Worm (Caenorhabditis elegans) whole organism, L4 larva: ENCODE results near the gene dhs-28.

Experiments
- D1046.2 ChIP-seq: fragments of 200-800 bp; sonication (Bioruptor generic); IDR thresholded peaks from 2 replicates; pipeline ENCODE4 v1.3.6; 2022; ENCODE audit warnings: missing genetic modification characterization, missing compliant biosample characterization
- F37D6.2 ChIP-seq: sonication (generic microtip); optimal IDR thresholded peaks from 2 replicates; lab custom pipeline; 2016; ENCODE audit warnings: mild to moderate bottlenecking, missing genetic modification characterization, missing compliant biosample characterization
- F49E8.2 ChIP-seq: sonication (generic microtip); optimal IDR thresholded peaks from 2 replicates; lab custom pipeline; 2016; ENCODE audit warnings: missing compliant biosample characterization, mild to moderate bottlenecking, missing genetic modification characterization, borderline replicate concordance
- R02D3.7 ChIP-seq: fragments of 150-350 bp; sonication (generic microtip); optimal IDR thresholded peaks from 3 replicates; lab custom pipeline; 2014; ENCODE audit warnings: missing biosample characterization, missing genetic modification characterization
- T20F7.1 ChIP-seq: fragments of 200-800 bp; sonication (Bioruptor generic); optimal IDR thresholded peaks from 2 replicates; lab custom pipeline; 2018; ENCODE audit warnings: mild to moderate bottlenecking, missing genetic modification characterization, missing compliant biosample characterization
- T26A8.4 ChIP-seq: fragments of 200-800 bp; sonication (Bioruptor generic); IDR thresholded peaks from 2 replicates; pipeline ENCODE4 v1.3.6; 2022; ENCODE audit warnings: missing genetic modification characterization, missing compliant biosample characterization
- Y105C5A.15 ChIP-seq: fragments of 200-800 bp; sonication (Bioruptor generic); IDR thresholded peaks from 2 replicates; pipeline ENCODE4 v1.3.6; 2022; ENCODE audit warnings: missing genetic modification characterization, missing compliant biosample characterization
- Y48G9A.11 ChIP-seq: fragments of 200-800 bp; sonication (Bioruptor generic); IDR thresholded peaks from 2 replicates; pipeline ENCODE4 v1.3.6; 2022; ENCODE audit warnings: missing genetic modification reagents, missing genetic modification characterization, missing compliant biosample characterization
- Y5F2A.4 ChIP-seq: fragments of 200-800 bp; sonication (Bioruptor generic); optimal IDR thresholded peaks from 2 replicates; lab custom pipeline; 2018; ENCODE audit warnings: mild to moderate bottlenecking, missing genetic modification characterization, missing compliant biosample characterization
- Y75B8A.6 ChIP-seq: fragments of 200-800 bp; sonication (Bioruptor generic); IDR thresholded peaks from 2 replicates; pipeline ENCODE4 v1.3.6; 2022; ENCODE audit warnings: missing genetic modification reagents, missing genetic modification characterization, missing compliant biosample characterization
- aha-1 ChIP-seq: fragments of 150-350 bp; peaks from one replicate; lab custom pipeline; 2014; ENCODE audit warnings: missing biosample characterization, missing genetic modification characterization
- arid-1 ChIP-seq: fragments of 200-800 bp; sonication (Bioruptor generic); conservative IDR thresholded peaks from 2 replicates; pipeline ENCODE4 v1.3.6; 2022; ENCODE audit warnings: missing genetic modification reagents, missing genetic modification characterization, missing compliant biosample characterization
- ceh-28 ChIP-seq: fragments of 150-350 bp; optimal IDR thresholded peaks from 2 replicates; lab custom pipeline; 2014; ENCODE audit warnings: missing biosample characterization, missing genetic modification reagents, missing genetic modification characterization
- cey-2 ChIP-seq: sonication (generic microtip); optimal IDR thresholded peaks from 3 replicates; lab custom pipeline; 2017; ENCODE audit warnings: missing genetic modification characterization, mild to moderate bottlenecking, missing compliant biosample characterization, antibody characterized with exemption, borderline replicate concordance; ENCODE audit not compliant: insufficient read depth
- dmd-6 ChIP-seq: fragments of 200-800 bp; sonication (Bioruptor generic); IDR thresholded peaks from 2 replicates; pipeline ENCODE4 v1.3.6; 2022; ENCODE audit warnings: missing genetic modification reagents, missing genetic modification characterization, missing compliant biosample characterization
- egl-43 ChIP-seq: fragments of 200-800 bp; sonication (Bioruptor generic); IDR thresholded peaks from 2 replicates; pipeline ENCODE4 v1.3.6; 2022; ENCODE audit warnings: missing genetic modification reagents, missing genetic modification characterization, missing compliant biosample characterization
- fos-1 ChIP-seq: fragments of 150-350 bp; optimal IDR thresholded peaks from 2 replicates; lab custom pipeline; 2014; ENCODE audit warnings: missing biosample characterization, missing genetic modification characterization
- gei-8 ChIP-seq: fragments of 200-800 bp; sonication (Bioruptor generic); optimal IDR thresholded peaks from 2 replicates; lab custom pipeline; 2018; ENCODE audit warnings: mild to moderate bottlenecking, missing genetic modification characterization, missing compliant biosample characterization
- jun-1 ChIP-seq: fragments of 150-350 bp; optimal IDR thresholded peaks from 2 replicates; lab custom pipeline; 2014; ENCODE audit warnings: missing biosample characterization, missing genetic modification reagents, missing genetic modification characterization
- lim-7 ChIP-seq: fragments of 200-800 bp; sonication (Bioruptor generic); IDR thresholded peaks from 2 replicates; pipeline ENCODE4 v1.3.6; 2022; ENCODE audit warnings: missing genetic modification characterization, missing compliant biosample characterization
- lin-1 ChIP-seq: fragments of 200-800 bp; sonication (Bioruptor generic); IDR thresholded peaks from 2 replicates; pipeline ENCODE4 v1.3.6; 2022; ENCODE audit warnings: missing genetic modification reagents, missing genetic modification characterization, missing compliant biosample characterization
- lin-38 ChIP-seq: fragments of 200-800 bp; sonication (Bioruptor generic); IDR thresholded peaks from 2 replicates; pipeline ENCODE4 v1.3.6; 2022; ENCODE audit warnings: missing genetic modification reagents, missing genetic modification characterization, missing compliant biosample characterization
- lsy-2 ChIP-seq, 2 experiments: fragments of 150-350 bp in 1 of 2; sonication (generic microtip) in 1 of 2; optimal IDR thresholded peaks; 2 replicates each; lab custom pipeline; 2014 to 2017; ENCODE audit warnings: missing biosample characterization in 2 of 2, missing genetic modification characterization in 2 of 2
- mdl-1 ChIP-seq, 2 experiments: fragments of 150-350 bp in 1 of 2; sonication (generic microtip) in 1 of 2; optimal IDR thresholded peaks; 2 replicates each; lab custom pipeline; 2014 to 2017; ENCODE audit warnings: missing biosample characterization in 2 of 2, missing genetic modification characterization in 2 of 2
- mdt-29 ChIP-seq: fragments of 200-800 bp; sonication (Bioruptor generic); IDR thresholded peaks from 2 replicates; pipeline ENCODE4 v1.3.6; 2022; ENCODE audit warnings: missing genetic modification reagents, missing genetic modification characterization, missing compliant biosample characterization
- mep-1 ChIP-seq: fragments of 150-350 bp; sonication (generic microtip); optimal IDR thresholded peaks from 3 replicates; lab custom pipeline; 2014; ENCODE audit warnings: missing biosample characterization, missing genetic modification characterization
- nhr-10 ChIP-seq: fragments of 150-350 bp; optimal IDR thresholded peaks from 2 replicates; lab custom pipeline; 2014; ENCODE audit warnings: missing biosample characterization, missing genetic modification characterization
- nhr-102 ChIP-seq: sonication (generic microtip); optimal IDR thresholded peaks from 2 replicates; lab custom pipeline; 2016; ENCODE audit warnings: mild to moderate bottlenecking, missing genetic modification characterization, moderate library complexity, missing compliant biosample characterization
- nhr-111 ChIP-seq: fragments of 200-800 bp; sonication (Bioruptor generic); optimal IDR thresholded peaks from 2 replicates; lab custom pipeline; 2018; ENCODE audit warnings: mild to moderate bottlenecking, missing genetic modification characterization, missing compliant biosample characterization
- nhr-237 ChIP-seq: sonication (generic microtip); optimal IDR thresholded peaks from 2 replicates; lab custom pipeline; 2017; ENCODE audit warnings: missing biosample characterization, missing genetic modification characterization
- nhr-25 ChIP-seq: sonication (generic microtip); optimal IDR thresholded peaks from 2 replicates; lab custom pipeline; 2017; ENCODE audit warnings: missing genetic modification characterization, mild to moderate bottlenecking, missing compliant biosample characterization, antibody characterized with exemption, moderate library complexity, borderline replicate concordance; ENCODE audit not compliant: insufficient read depth
- nhr-28 ChIP-seq: fragments of 150-350 bp; optimal IDR thresholded peaks from 2 replicates; lab custom pipeline; 2014; ENCODE audit warnings: missing biosample characterization, missing genetic modification characterization
- nhr-42 ChIP-seq: fragments of 200-800 bp; sonication (Bioruptor generic); IDR thresholded peaks from 2 replicates; pipeline ENCODE4 v1.3.6; 2022; ENCODE audit warnings: missing genetic modification characterization, missing compliant biosample characterization
- nhr-48 ChIP-seq: sonication (generic microtip); optimal IDR thresholded peaks from 2 replicates; lab custom pipeline; 2016; ENCODE audit warnings: mild to moderate bottlenecking, missing genetic modification characterization, missing compliant biosample characterization
- nhr-6 ChIP-seq: fragments of 150-350 bp; optimal IDR thresholded peaks from 2 replicates; lab custom pipeline; 2014; ENCODE audit warnings: missing biosample characterization, missing genetic modification characterization
- nhr-76 ChIP-seq: fragments of 150-350 bp; optimal IDR thresholded peaks from 2 replicates; lab custom pipeline; 2014; ENCODE audit warnings: missing biosample characterization, missing genetic modification characterization
- pha-4 ChIP-seq, 2 experiments: fragments of 150-350 bp in 1 of 2; fragments of 200-800 bp in 1 of 2; sonication (Bioruptor generic) in 1 of 2; IDR thresholded peaks in 1 of 2; optimal IDR thresholded peaks in 1 of 2; 2 replicates each; pipeline versions ENCODE4 v1.3.6 to Lab custom; 2014 to 2022; ENCODE audit warnings: missing genetic modification characterization in 2 of 2, missing genetic modification reagents in 2 of 2, missing biosample characterization in 1 of 2, missing compliant biosample characterization in 1 of 2
- php-3 ChIP-seq: fragments of 200-800 bp; sonication (Bioruptor generic); IDR thresholded peaks from 2 replicates; pipeline ENCODE4 v1.3.6; 2022; ENCODE audit warnings: missing genetic modification reagents, missing genetic modification characterization, missing compliant biosample characterization
- pqm-1 ChIP-seq: sonication (generic microtip); optimal IDR thresholded peaks from 2 replicates; lab custom pipeline; 2017; ENCODE audit warnings: missing biosample characterization, missing genetic modification characterization
- sdz-12 ChIP-seq: fragments of 200-800 bp; sonication (Bioruptor generic); optimal IDR thresholded peaks from 2 replicates; lab custom pipeline; 2018; ENCODE audit warnings: mild to moderate bottlenecking, missing genetic modification characterization, missing compliant biosample characterization
- snpc-1.2 ChIP-seq: fragments of 200-800 bp; sonication (Bioruptor generic); IDR thresholded peaks from 2 replicates; pipeline ENCODE4 v1.3.6; 2022; ENCODE audit warnings: missing genetic modification reagents, missing genetic modification characterization, missing compliant biosample characterization
- snpc-4 ChIP-seq: fragments of 150-350 bp; optimal IDR thresholded peaks from 2 replicates; lab custom pipeline; 2014; ENCODE audit warnings: missing biosample characterization, missing genetic modification characterization
- tag-97 ChIP-seq: fragments of 200-800 bp; sonication (Bioruptor generic); IDR thresholded peaks from 2 replicates; pipeline ENCODE4 v1.3.6; 2022; ENCODE audit warnings: missing genetic modification characterization, missing compliant biosample characterization
- unc-62 ChIP-seq, 3 experiments: fragments of 150-350 bp in 1 of 3; sonication (generic microtip); optimal IDR thresholded peaks in 2 of 3; peaks in 1 of 3; 1 replicate in 1 of 3; 2 replicates in 2 of 3; lab custom pipeline; 2014 to 2017; ENCODE audit warnings: missing biosample characterization in 3 of 3, missing genetic modification characterization in 3 of 3, missing genetic modification reagents in 3 of 3, missing genotype in 1 of 3
- vab-7 ChIP-seq: fragments of 200-800 bp; sonication (Bioruptor generic); IDR thresholded peaks from 2 replicates; pipeline ENCODE4 v1.3.6; 2022; ENCODE audit warnings: missing genetic modification reagents, missing genetic modification characterization, missing compliant biosample characterization
- zfp-3 ChIP-seq: fragments of 200-800 bp; sonication (Bioruptor generic); conservative IDR thresholded peaks from 2 replicates; pipeline ENCODE4 v1.3.6; 2022; ENCODE audit warnings: missing genetic modification reagents, missing genetic modification characterization, missing compliant biosample characterization
- ztf-11 ChIP-seq: fragments of 150-350 bp; optimal IDR thresholded peaks from 2 replicates; lab custom pipeline; 2014; ENCODE audit warnings: missing biosample characterization, missing genetic modification characterization

Gene dhs-28

DNA sequence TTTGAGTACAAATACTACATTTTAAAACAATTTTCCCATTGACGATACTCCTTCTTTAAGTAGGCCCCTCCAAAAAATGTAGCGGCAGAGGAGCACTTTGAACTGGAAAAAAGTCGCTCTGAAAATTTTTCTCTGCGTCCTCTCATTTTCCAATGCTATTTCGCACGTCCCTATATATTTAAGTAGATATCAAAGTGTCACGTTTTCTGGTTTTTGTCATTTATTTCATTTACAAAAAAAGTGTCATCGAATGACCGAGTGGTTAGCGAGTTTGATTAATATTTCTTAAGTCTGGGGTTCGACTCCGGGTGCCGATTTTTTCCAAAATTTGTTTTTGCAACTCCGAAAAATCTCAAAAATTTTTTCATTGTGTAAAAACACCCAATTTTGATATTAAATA, 48.7 kb downstream of the dhs-28 start:
- no peak for TF ChIP-seq ztf-11 (tag; lab: Kevin White, UChicago)
- TF ChIP-seq lim-7 (GFP tag; lab: Robert Waterston, UW) = peak; percentile 50; the same call in 1 of the 2 replicates
- no peak for TF ChIP-seq arid-1 (GFP tag; lab: Robert Waterston, UW)
- TF ChIP-seq nhr-28 (tag; lab: Kevin White, UChicago) = no peak
- TF ChIP-seq Y105C5A.15 (GFP tag; lab: Robert Waterston, UW) = no peak
- TF ChIP-seq dmd-6 = no peak
- no peak for TF ChIP-seq vab-7 (GFP tag; lab: Robert Waterston, UW)
- TF ChIP-seq, all 104 proteins: peak for 1

- TF ChIP-seq mep-1 (tag; lab: Kevin White, UChicago) (no peak), sdz-12 (GFP tag; lab: Kevin White, UChicago) (no peak), lin-38 (GFP tag; lab: Robert Waterston, UW) (no peak; the same call in 1 of the 2 replicates), nhr-6 (no peak), F37D6.2 (tag; lab: Kevin White, UChicago) (no peak), nhr-25 (tag; lab: Kevin White, UChicago) (no peak), jun-1 (no peak), php-3 (GFP tag; lab: Robert Waterston, UW) (peak; percentile 85), snpc-4 (tag; lab: Kevin White, UChicago) (no peak), nhr-76 (no peak), aha-1 (peak; percentile 99), mdl-1 (tag; optimal IDR thresholded peaks at IDR 0.05; lab: Kevin White, UChicago) (peak in 1 of 2 experiments; percentile 14), snpc-1.2 (peak; percentile 95), nhr-237 (tag; lab: Kevin White, UChicago) (no peak), Y48G9A.11 (peak; percentile 73), Y105C5A.15 (GFP tag; lab: Robert Waterston, UW) (peak; percentile 73; the same call in 1 of the 2 replicates), fos-1 (tag; lab: Kevin White, UChicago) (no peak), T20F7.1 (peak; percentile 60), gei-8 (GFP tag; lab: Kevin White, UChicago) (peak; percentile 70), R02D3.7 (tag; lab: Kevin White, UChicago) (peak; percentile 2), nhr-42 (GFP tag; lab: Robert Waterston, UW) (peak; percentile 69), dmd-6 (peak; percentile 68), arid-1 (GFP tag; lab: Robert Waterston, UW) (peak; percentile 91), Y5F2A.4 (GFP tag; lab: Kevin White, UChicago) (peak; percentile 77), cey-2 (no peak), egl-43 (peak; percentile 96), lsy-2 (tag; optimal IDR thresholded peaks at IDR 0.05; lab: Kevin White, UChicago) (no peak), pha-4 (GFP tag; IDR thresholded peaks at IDR 0.05; lab: Robert Waterston, UW) (peak; percentile 91), pha-4 (tag; optimal IDR thresholded peaks at IDR 0.05; lab: Kevin White, UChicago) (no peak), nhr-102 (tag; lab: Kevin White, UChicago) (peak; percentile 66), T26A8.4 (peak; percentile 85), F49E8.2 (peak; percentile 68), nhr-48 (tag; lab: Kevin White, UChicago) (peak; percentile 61), pqm-1 (no peak), nhr-111 (GFP tag; lab: Kevin White, UChicago) (peak; percentile 88), ceh-28 (tag; lab: Kevin White, UChicago) (no peak), zfp-3 (GFP tag; lab: Robert Waterston, UW) (peak; percentile 25; the same call in 1 of the 2 replicates), mdt-29 (GFP tag; lab: Robert Waterston, UW) (peak; percentile 60; the same call in 1 of the 2 replicates), tag-97 (GFP tag; lab: Robert Waterston, UW) (no peak), Y75B8A.6 (GFP tag; lab: Robert Waterston, UW) (peak; percentile 79; the same call in 1 of the 2 replicates), lin-1 (GFP tag; lab: Robert Waterston, UW) (peak; percentile 88), unc-62 (GFP tag; optimal IDR thresholded peaks at IDR 0.05 in 1 of 2; lab: Kevin White, UChicago) (peak in 1 of 2 experiments; percentile 53), unc-62 (tag; optimal IDR thresholded peaks at IDR 0.05; lab: Kevin White, UChicago) (no peak), D1046.2 (GFP tag; lab: Robert Waterston, UW) (peak; percentile 47; the same call in 1 of the 2 replicates), nhr-10 (tag; lab: Kevin White, UChicago) (no peak)
Observed at ce11 chrX:6867707-6868106, 49.5 kb downstream of the dhs-28 start.
